Fruit fly (Drosophila melanogaster) whole organism, pupa: ENCODE measurements around the gene AspRS-m.

Source experiments
- CG14655 ChIP-seq: fragments of 200-800 bp; sonication (Bioruptor generic); optimal IDR thresholded peaks from 3 replicates; lab custom pipeline; 2017; ENCODE audit warnings: mild to moderate bottlenecking, missing biosample characterization, missing genetic modification reagents, missing genetic modification characterization
- CG17806 ChIP-seq: fragments of 200-800 bp; sonication (Bioruptor generic); optimal IDR thresholded peaks from 2 replicates; lab custom pipeline; 2018; ENCODE audit warnings: missing biosample characterization, mild to moderate bottlenecking, missing genetic modification characterization, moderate library complexity
- CG32121 ChIP-seq: fragments of 200-800 bp; sonication (Bioruptor generic); IDR thresholded peaks from 2 replicates; pipeline ENCODE4 v1.3.6; 2022; ENCODE audit warnings: missing biosample characterization, missing genetic modification characterization
- CG8301 ChIP-seq: fragments of 200-800 bp; sonication (Bioruptor generic); optimal IDR thresholded peaks from 2 replicates; lab custom pipeline; 2018; ENCODE audit warnings: missing biosample characterization, mild to moderate bottlenecking, missing genetic modification characterization
- D1 ChIP-seq: fragments of 200-800 bp; sonication (Bioruptor generic); optimal IDR thresholded peaks from 2 replicates; lab custom pipeline; 2018; ENCODE audit warnings: missing biosample characterization, mild to moderate bottlenecking, missing genetic modification characterization, moderate library complexity

DNA sequence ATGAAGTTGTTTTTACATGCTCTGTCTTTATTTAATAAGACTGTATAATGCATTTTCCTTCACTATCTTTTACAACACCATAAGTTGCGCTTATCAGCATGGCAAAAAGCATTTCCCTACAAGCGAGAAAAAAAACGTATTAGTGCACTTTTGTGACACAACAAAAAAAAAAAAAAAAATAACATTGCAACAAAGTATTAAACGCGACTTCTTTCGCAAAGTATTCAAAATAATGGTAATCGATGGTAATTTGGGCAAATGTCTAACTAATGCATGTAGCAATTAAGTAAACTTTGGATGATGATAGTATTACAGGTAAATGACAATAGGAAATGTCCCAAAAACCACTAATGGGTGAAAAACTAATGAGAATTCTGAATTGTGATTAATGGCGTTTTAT lies 21.1 kb downstream of the AspRS-m start:
- TF ChIP-seq CG8301 (tag; lab: Kevin White, UChicago) (no peak), CG14655 (no peak), CG32121 (GFP tag; lab: Robert Waterston, UW) (no peak), CG17806 (no peak), D1 (tag; lab: Kevin White, UChicago) (no peak)
